Worm (Caenorhabditis elegans) whole organism, mixed stage, embryonic: ENCODE data around the gene pfd-2.

Experiments
- lsy-2 ChIP-seq: fragments of 150-350 bp; optimal IDR thresholded peaks from 2 replicates; lab custom pipeline; 2014; ENCODE audit warnings: missing biosample characterization, missing genetic modification characterization
- nhr-76 ChIP-seq: sonication (generic microtip); optimal IDR thresholded peaks from 2 replicates; lab custom pipeline; 2017; ENCODE audit warnings: missing biosample characterization, missing genetic modification characterization
- sem-2 ChIP-seq: fragments of 200-800 bp; sonication (Bioruptor generic); optimal IDR thresholded peaks from 2 replicates; lab custom pipeline; 2018; ENCODE audit warnings: mild to moderate bottlenecking, missing genetic modification characterization, missing compliant biosample characterization
- snpc-4 ChIP-seq: fragments of 150-350 bp; optimal IDR thresholded peaks from 2 replicates; lab custom pipeline; 2014; ENCODE audit warnings: missing biosample characterization, missing genetic modification characterization

ce11 chrII:4316011-4316410, 10.5 kb upstream of the pfd-2 start, which contains the start of gene srw-40:
- TF ChIP-seq sem-2 (GFP tag; lab: Kevin White, UChicago) (no peak), lsy-2 (tag; lab: Kevin White, UChicago) (no peak), nhr-76 (tag; lab: Kevin White, UChicago) (no peak), snpc-4 (no peak)
